Worm (Caenorhabditis elegans) whole organism, L2 larva: ENCODE results near the gene taf-12.

Source experiments
- ceh-16 ChIP-seq: fragments of 150-350 bp; optimal IDR thresholded peaks from 2 replicates; lab custom pipeline; 2014; ENCODE audit warnings: missing biosample characterization, missing genetic modification characterization
- ztf-1 ChIP-seq: fragments of 200-800 bp; sonication (Bioruptor generic); conservative IDR thresholded peaks from 2 replicates; pipeline ENCODE4 v1.3.6; 2022; ENCODE audit warnings: missing genetic modification characterization, missing compliant biosample characterization

DNA sequence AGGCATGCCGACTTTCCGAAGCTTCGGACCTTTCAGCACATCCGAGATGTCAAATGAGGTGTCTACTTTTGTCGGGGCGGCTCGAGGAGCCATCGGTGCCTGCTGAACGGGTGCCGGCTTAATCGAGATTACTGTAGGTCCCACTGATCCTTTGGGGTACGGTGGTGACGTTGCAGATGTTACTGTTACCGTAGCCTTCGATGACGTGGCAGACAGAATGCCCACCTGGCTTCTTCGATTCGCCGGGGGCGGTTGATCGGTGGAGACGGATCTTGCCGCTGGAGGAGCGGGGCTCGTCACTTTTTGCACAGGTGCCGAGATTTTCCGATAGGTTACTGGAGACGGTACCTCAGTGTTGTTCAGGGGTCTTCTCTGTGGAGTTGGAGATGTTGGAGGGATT lies 2.5 kb upstream of the taf-12 start:
- TF ChIP-seq ztf-1 (GFP tag; lab: Robert Waterston, UW) (no peak), ceh-16 (no peak)
